Worm (Caenorhabditis elegans): Measurements from ENCODE around the gene C06C6.9.

C06C6.9 gene

ce11 chrV:15996655-15997186 is at the start of gene C06C6.9, which contains the start of gene C06C6.8:
TSS of gene C06C6.9 (minus strand) at chrV:15996755.
TSS of gene C06C6.8 (plus strand) at chrV:15997136.
- TF ChIP-seq sea-2 (GFP tag; IDR thresholded peaks at IDR 0.05) (no peak), F57A8.1 (GFP tag; optimal IDR thresholded peaks at IDR 0.05) (no peak), D2030.7 (GFP tag; IDR thresholded peaks at IDR 0.05) (no peak), lin-35 (GFP tag; optimal IDR thresholded peaks at IDR 0.05) (no peak), Y79H2A.3 (GFP tag; conservative IDR thresholded peaks at IDR 0.05) (no peak), B0035.1 (tag; optimal IDR thresholded peaks at IDR 0.05) (no peak), die-1 (tag; optimal IDR thresholded peaks at IDR 0.05) (no peak), F23B12.7 (tag; optimal IDR thresholded peaks at IDR 0.05; ENCODE audit: insufficient read depth) (no peak), ztf-18 (tag; optimal IDR thresholded peaks at IDR 0.05) (no peak)

ce11 chrV:16045837-16046236 is 49.3 kb upstream of the C06C6.9 start, which contains the start of gene T10C6.15:
TSS of gene T10C6.15 (minus strand) at chrV:16045940.
- TF ChIP-seq B0336.3 (GFP tag; IDR thresholded peaks at IDR 0.05) (0 out of 2 replicates have a peak, but pooled peaks have one; percentile 56), madf-10 (tag; optimal IDR thresholded peaks at IDR 0.05) (peak; percentile 18), snpc-4 (GFP tag; optimal IDR thresholded peaks at IDR 0.05) (no peak), snpc-4 (tag; optimal IDR thresholded peaks at IDR 0.05) (peak in 1 of 4 experiments; percentile 9), nhr-80 (tag; optimal IDR thresholded peaks at IDR 0.05) (peak; percentile 83), let-607 (tag; optimal IDR thresholded peaks at IDR 0.05) (peak in 1 of 2 experiments; percentile 38), egl-44 (GFP tag; IDR thresholded peaks at IDR 0.05) (0 out of 2 replicates have a peak, but pooled peaks have one; percentile 51), sptf-2 (GFP tag; optimal IDR thresholded peaks at IDR 0.05) (no peak), nfya-2 (GFP tag; IDR thresholded peaks at IDR 0.05) (no peak), madf-6 (GFP tag; IDR thresholded peaks at IDR 0.05) (no peak), pha-4 (tag; optimal IDR thresholded peaks at IDR 0.05) (peak; percentile 70), tbp1 (GFP tag; optimal IDR thresholded peaks at IDR 0.05) (peak; percentile 48), atf-7 (tag; optimal IDR thresholded peaks at IDR 0.05) (peak; percentile 66), ztf-22 (GFP tag; optimal IDR thresholded peaks at IDR 0.05) (peak; percentile 71)

DNA sequence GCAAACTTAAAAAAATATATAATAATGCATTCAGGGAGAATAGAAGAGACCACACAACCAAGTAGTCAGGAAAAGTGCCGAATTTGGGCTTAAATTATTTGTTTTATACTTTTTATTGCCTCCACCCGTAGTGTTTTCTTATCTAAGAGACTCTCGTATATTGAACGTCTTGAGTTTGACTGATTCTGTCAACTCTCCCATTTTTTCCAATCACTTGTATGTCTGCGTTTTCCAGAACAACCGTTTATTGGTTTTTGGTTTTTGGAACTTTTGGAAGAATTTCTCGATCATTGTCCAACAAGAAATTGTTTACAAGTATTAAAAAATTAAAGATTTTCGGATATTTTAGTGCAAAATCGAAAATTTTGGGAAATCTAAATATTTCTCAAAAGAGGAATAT is 47.1 kb upstream of the C06C6.9 start:
- TF ChIP-seq nhr-80 (tag; optimal IDR thresholded peaks at IDR 0.05) (peak; percentile 73), ztf-25 (GFP tag; IDR thresholded peaks at IDR 0.05) (no peak), egl-18 (GFP tag; IDR thresholded peaks at IDR 0.05) (no peak), rec-8 (tag; optimal IDR thresholded peaks at IDR 0.05) (no peak), mel-28 (tag; optimal IDR thresholded peaks at IDR 0.05; ENCODE audit: borderline replicate concordance) (no peak), ztf-6 (GFP tag; IDR thresholded peaks at IDR 0.05) (no peak), hlh-12 (tag; optimal IDR thresholded peaks at IDR 0.05) (no peak), dpff-1 (tag; optimal IDR thresholded peaks at IDR 0.05) (no peak)

DNA sequence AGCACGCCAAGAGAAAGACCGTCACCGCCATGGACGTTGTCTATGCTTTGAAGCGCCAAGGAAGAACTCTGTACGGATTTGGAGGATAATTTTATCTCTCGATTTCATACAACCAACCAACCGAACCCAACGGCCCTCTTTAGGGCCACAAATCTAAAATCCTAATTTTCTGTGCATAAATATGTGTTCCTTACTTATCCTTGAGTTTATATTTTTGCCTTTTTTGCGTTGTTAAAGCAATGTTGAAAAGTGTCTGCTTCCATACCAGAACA is 46.1 kb upstream of the C06C6.9 start:
- 0 out of 2 replicates have a peak, but pooled peaks have one; percentile 17 for TF ChIP-seq Y56A3A.18 (GFP tag; IDR thresholded peaks at IDR 0.05)
- TF ChIP-seq K11D2.4 (GFP tag; IDR thresholded peaks at IDR 0.05), result no peak
- 0 out of 2 replicates have a peak, but pooled peaks have one; percentile 7 for TF ChIP-seq ztf-25 (GFP tag; IDR thresholded peaks at IDR 0.05)
- TF ChIP-seq let-607 (tag; optimal IDR thresholded peaks at IDR 0.05), result no peak
- no peak for TF ChIP-seq ZK185.1 (tag; optimal IDR thresholded peaks at IDR 0.05; ENCODE audit: poor library complexity, severe bottlenecking)
- 0 out of 2 replicates have a peak, but pooled peaks have one; percentile 50 for TF ChIP-seq nhr-120 (GFP tag; IDR thresholded peaks at IDR 0.05)
- TF ChIP-seq mxl-1 (tag; optimal IDR thresholded peaks at IDR 0.05), result no peak
